Fruit fly (Drosophila melanogaster): ENCODE data around the gene Rox8.

- TF ChIP-seq OdsH (GFP tag; optimal IDR thresholded peaks at IDR 0.05) (no peak), CG3032 (tag; optimal IDR thresholded peaks at IDR 0.05) (no peak), acj6 (GFP tag; optimal IDR thresholded peaks at IDR 0.05) (no peak), lz (GFP tag; optimal IDR thresholded peaks at IDR 0.05) (no peak), Hr39 (GFP tag; optimal IDR thresholded peaks at IDR 0.05) (no peak), CG15336 (GFP tag; IDR thresholded peaks at IDR 0.05) (no peak), Sox102F (GFP tag; optimal IDR thresholded peaks at IDR 0.05) (no peak), CG6854 (GFP tag; optimal IDR thresholded peaks at IDR 0.05) (no peak), spab (GFP tag; optimal IDR thresholded peaks at IDR 0.05) (no peak), topi (GFP tag; optimal IDR thresholded peaks at IDR 0.05) (no peak)
Observed at dm6 chr3R:24027222-24027621, 20.8 kb downstream of the Rox8 start.

Measured in whole organism, prepupa.